Worm (Caenorhabditis elegans) whole organism, L1 larva: ENCODE results near the gene C34F6.11.

Experiments used
- efl-1 ChIP-seq, 4 experiments: fragments of 150-350 bp; optimal IDR thresholded peaks in 3 of 4; peaks in 1 of 4; 1 replicate in 1 of 4; 2 replicates in 3 of 4; lab custom pipeline; 2014; ENCODE audit warnings: missing biosample characterization in 2 of 4, missing genetic modification characterization in 2 of 4, missing genetic modification reagents in 2 of 4
- fkh-10 ChIP-seq: sonication (generic microtip); optimal IDR thresholded peaks from 2 replicates; lab custom pipeline; 2017; ENCODE audit warnings: missing biosample characterization, missing genetic modification reagents, missing genetic modification characterization
- unc-130 ChIP-seq: fragments of 150-350 bp; optimal IDR thresholded peaks from 2 replicates; lab custom pipeline; 2017; ENCODE audit warnings: missing biosample characterization, missing genetic modification characterization, inconsistent platforms

DNA sequence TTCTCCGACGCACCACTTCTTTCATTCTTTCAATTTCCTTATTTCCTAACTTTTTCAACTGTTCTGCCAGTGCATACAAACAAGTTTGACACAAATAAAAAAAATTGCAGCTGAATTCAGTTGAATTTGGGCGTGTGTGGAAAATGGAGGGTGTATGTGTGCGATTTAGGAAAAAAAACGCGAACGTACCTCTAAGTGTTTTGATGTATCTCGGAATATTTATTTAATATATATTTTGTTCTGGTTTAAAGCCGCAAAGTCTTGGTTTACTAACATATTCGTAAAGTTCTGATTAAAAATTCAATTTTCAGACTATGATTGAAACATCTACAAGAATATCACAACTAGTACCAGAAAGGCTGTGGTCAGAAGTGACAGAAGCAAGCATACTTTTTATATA is 18.2 kb downstream of the C34F6.11 start, which contains the start of gene gnrr-7:
- TF ChIP-seq efl-1 (optimal IDR thresholded peaks at IDR 0.05; lab: Kevin White, UChicago) (no peak), efl-1 (GFP tag; optimal IDR thresholded peaks at IDR 0.05 in 1 of 2; lab: Kevin White, UChicago) (no peak), fkh-10 (GFP tag; lab: Kevin White, UChicago) (no peak), unc-130 (tag; lab: Kevin White, UChicago) (no peak)
